Worm (Caenorhabditis elegans): ENCODE results near the gene fip-3.

Gene fip-3

ce11 chrIII:8597770-8598169 lies 8.5 kb upstream of the fip-3 start, which contains the start of gene ztf-30:
ztf-30 (minus strand) TSS chrIII:8597870.
- TF ChIP-seq C08G9.2 (tag; optimal IDR thresholded peaks at IDR 0.05): no peak
- no peak for TF ChIP-seq unc-86 (tag; optimal IDR thresholded peaks at IDR 0.05)
- no peak for TF ChIP-seq nfya-1 (tag; optimal IDR thresholded peaks at IDR 0.05)
- no peak for TF ChIP-seq zip-5 (tag; optimal IDR thresholded peaks at IDR 0.05)
- TF ChIP-seq sdc-2 (tag; optimal IDR thresholded peaks at IDR 0.05): no peak
- no peak for TF ChIP-seq hlh-30 (tag; optimal IDR thresholded peaks at IDR 0.05; ENCODE audit: insufficient read depth)
- no peak for TF ChIP-seq lin-11 (tag; optimal IDR thresholded peaks at IDR 0.05)
- no peak for TF ChIP-seq ceh-31 (tag; optimal IDR thresholded peaks at IDR 0.05)
- no peak for TF ChIP-seq ztf-16 (tag; optimal IDR thresholded peaks at IDR 0.05)
- no peak for TF ChIP-seq Y22D7AL.16 (tag; optimal IDR thresholded peaks at IDR 0.05)
- no peak for TF ChIP-seq ceh-9 (tag; optimal IDR thresholded peaks at IDR 0.05)
- TF ChIP-seq ceh-45 (GFP tag; IDR thresholded peaks at IDR 0.05): no peak

- TF ChIP-seq nfya-1 (tag; optimal IDR thresholded peaks at IDR 0.05) (no peak), fkh-10 (GFP tag; optimal IDR thresholded peaks at IDR 0.05) (no peak), mec-3 (tag; optimal IDR thresholded peaks at IDR 0.05; ENCODE audit: borderline replicate concordance) (no peak), ceh-31 (tag; optimal IDR thresholded peaks at IDR 0.05) (peak; percentile 0)
Observed at ce11 chrIII:8596692-8597091, 7.4 kb upstream of the fip-3 start.

DNA sequence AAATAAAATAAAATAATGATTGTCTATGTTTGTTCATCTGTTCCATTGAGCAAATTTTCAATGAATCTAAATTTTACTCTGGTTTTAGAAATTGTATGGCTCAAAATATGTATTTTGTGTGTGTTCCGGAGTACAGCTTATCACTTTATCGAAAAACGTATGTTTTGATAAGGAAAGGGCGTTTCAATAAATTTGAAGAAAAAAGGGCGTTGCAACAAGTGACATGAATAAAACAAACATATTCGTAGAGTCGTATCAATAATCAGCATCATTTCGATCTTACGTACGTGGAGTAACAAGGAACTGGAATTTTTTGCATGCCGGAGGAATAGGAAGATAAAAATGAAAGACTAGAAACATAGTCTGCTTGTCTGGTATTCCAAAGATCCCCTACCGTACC lies 4.8 kb upstream of the fip-3 start:
- no peak for TF ChIP-seq nhr-232 (tag; optimal IDR thresholded peaks at IDR 0.05)
- no peak for TF ChIP-seq ceh-24 (tag; optimal IDR thresholded peaks at IDR 0.05)
- no peak for TF ChIP-seq syd-9 (tag; optimal IDR thresholded peaks at IDR 0.05)
- TF ChIP-seq pha-4 (tag; optimal IDR thresholded peaks at IDR 0.05): no peak
- TF ChIP-seq K09A11.1 (tag; optimal IDR thresholded peaks at IDR 0.05; ENCODE audit: insufficient read depth): no peak
- no peak for TF ChIP-seq fkh-6 (tag; optimal IDR thresholded peaks at IDR 0.05)
- no peak for TF ChIP-seq ceh-2 (tag; optimal IDR thresholded peaks at IDR 0.05)
- no peak for TF ChIP-seq unc-3 (GFP tag; conservative IDR thresholded peaks at IDR 0.05)
- TF ChIP-seq unc-3 (tag; optimal IDR thresholded peaks at IDR 0.05): no peak
- no peak for TF ChIP-seq gmeb-2 (tag; optimal IDR thresholded peaks at IDR 0.05)
- no peak for TF ChIP-seq dve-1 (tag; optimal IDR thresholded peaks at IDR 0.05)
- TF ChIP-seq ama-1 (optimal IDR thresholded peaks at IDR 0.05): no peak

- no peak for TF ChIP-seq ceh-48 (tag; optimal IDR thresholded peaks at IDR 0.05)
- TF ChIP-seq ceh-18 (tag; optimal IDR thresholded peaks at IDR 0.05): no peak
- no peak for TF ChIP-seq hlh-8 (tag; optimal IDR thresholded peaks at IDR 0.05)
- TF ChIP-seq ceh-2 (tag; optimal IDR thresholded peaks at IDR 0.05): no peak
Observed at ce11 chrIII:8593620-8594019, 4.3 kb upstream of the fip-3 start, which contains the start of gene C06E1.7. C06E1.7 (minus strand) TSS chrIII:8593720.

ce11 chrIII:8590882-8591281 lies 1.6 kb upstream of the fip-3 start, which contains the start of gene fipr-16:
fipr-16 (minus strand) TSS chrIII:8590982.
- TF ChIP-seq tbx-2 (tag; optimal IDR thresholded peaks at IDR 0.05) (no peak), nfya-1 (tag; optimal IDR thresholded peaks at IDR 0.05) (no peak), sdc-2 (tag; optimal IDR thresholded peaks at IDR 0.05) (no peak), gmeb-2 (tag; optimal IDR thresholded peaks at IDR 0.05) (no peak), ahr-1 (tag; optimal IDR thresholded peaks at IDR 0.05) (no peak), odd-2 (tag; optimal IDR thresholded peaks at IDR 0.05) (no peak), unc-3 (GFP tag; conservative IDR thresholded peaks at IDR 0.05) (no peak), unc-3 (tag; optimal IDR thresholded peaks at IDR 0.05) (no peak), ceh-48 (tag; optimal IDR thresholded peaks at IDR 0.05) (no peak), syd-9 (tag; optimal IDR thresholded peaks at IDR 0.05) (no peak), dmd-4 (tag; optimal IDR thresholded peaks at IDR 0.05; ENCODE audit: borderline replicate concordance) (no peak), T23F11.4 (GFP tag; optimal IDR thresholded peaks at IDR 0.05) (no peak), ceh-34 (tag; optimal IDR thresholded peaks at IDR 0.05) (no peak), ceh-19 (GFP tag; optimal IDR thresholded peaks at IDR 0.05) (no peak), sox-4 (tag; optimal IDR thresholded peaks at IDR 0.05) (no peak), pat-9 (tag; optimal IDR thresholded peaks at IDR 0.05) (no peak), pros-1 (tag; optimal IDR thresholded peaks at IDR 0.05) (no peak), hlh-15 (tag; optimal IDR thresholded peaks at IDR 0.05) (no peak), unc-42 (tag; optimal IDR thresholded peaks at IDR 0.05) (no peak)

All from whole organism, late embryonic.